Fruit fly (Drosophila melanogaster): ENCODE measurements around the gene Gr10a.

The Gr10a gene

dm6 chrX:11454189-11454882 is 37.1 kb upstream of the Gr10a start, which contains the start of the genes Evi5 and HP5 (continued):
- no peak for TF ChIP-seq wek (GFP tag; optimal IDR thresholded peaks at IDR 0.05)
- TF ChIP-seq Gsc (GFP tag; IDR thresholded peaks at IDR 0.05): peak; percentile 24; the same call in 1 of the 2 replicates
- TF ChIP-seq wdn (GFP tag; IDR thresholded peaks at IDR 0.05): peak; percentile 27; the same call in 1 of the 2 replicates
- peak; percentile 55 for TF ChIP-seq Hsf (GFP tag; optimal IDR thresholded peaks at IDR 0.05)
- 0 out of 2 replicates have a peak, but pooled peaks have one; percentile 9 for TF ChIP-seq aop (GFP tag; IDR thresholded peaks at IDR 0.05)
- TF ChIP-seq CG13624 (GFP tag; optimal IDR thresholded peaks at IDR 0.05): peak; percentile 80
- TF ChIP-seq ranshi (GFP tag; IDR thresholded peaks at IDR 0.05): peak; percentile 73; the same call in 1 of the 2 replicates
- peak; percentile 24 for TF ChIP-seq ab (GFP tag; optimal IDR thresholded peaks at IDR 0.05)
- peak; percentile 29; the same call in 1 of the 2 replicates for TF ChIP-seq tna (GFP tag; IDR thresholded peaks at IDR 0.05; ENCODE audit: partially characterized antibody)
- no peak; the same call in 2 of the 3 replicates for TF ChIP-seq Dbx (GFP tag; IDR thresholded peaks at IDR 0.05)
- TF ChIP-seq chinmo (GFP tag; IDR thresholded peaks at IDR 0.05; ENCODE audit: partially characterized antibody): 0 out of 4 replicates have a peak, but pooled peaks have one; percentile 49
- TF ChIP-seq row (GFP tag; IDR thresholded peaks at IDR 0.05): peak; percentile 87
- TF ChIP-seq CG2120 (GFP tag; optimal IDR thresholded peaks at IDR 0.05): peak; percentile 66
- peak; percentile 29 for TF ChIP-seq CG10543 (GFP tag; optimal IDR thresholded peaks at IDR 0.05)
- peak; percentile 38 for TF ChIP-seq CG4424 (GFP tag; optimal IDR thresholded peaks at IDR 0.05)
- no peak for TF ChIP-seq yki (optimal IDR thresholded peaks at IDR 0.05)
- no peak for TF ChIP-seq Lpt (GFP tag; optimal IDR thresholded peaks at IDR 0.05)
- TF ChIP-seq salm (tag; optimal IDR thresholded peaks at IDR 0.05): no peak
- no peak for TF ChIP-seq ewg (GFP tag; optimal IDR thresholded peaks at IDR 0.05)
- no peak for TF ChIP-seq ham (GFP tag; IDR thresholded peaks at IDR 0.05)
- no peak for TF ChIP-seq CG13123 (GFP tag; optimal IDR thresholded peaks at IDR 0.05)
- TF ChIP-seq Nf-YC (tag; optimal IDR thresholded peaks at IDR 0.05): peak; percentile 32
- peak; percentile 77; the same call in 2 of the 3 replicates for TF ChIP-seq CG11456 (GFP tag; IDR thresholded peaks at IDR 0.05)
- no peak for TF ChIP-seq Elba2 (GFP tag; optimal IDR thresholded peaks at IDR 0.05)
- no peak for TF ChIP-seq stc (GFP tag; IDR thresholded peaks at IDR 0.05)
- no peak for TF ChIP-seq CG3838 (GFP tag; optimal IDR thresholded peaks at IDR 0.05)
- peak; percentile 16; the same call in 1 of the 3 replicates for TF ChIP-seq CG34224 (GFP tag; IDR thresholded peaks at IDR 0.05; ENCODE audit: partially characterized antibody)
- TF ChIP-seq sisA (GFP tag; IDR thresholded peaks at IDR 0.05): peak; percentile 73
- peak; percentile 85 for TF ChIP-seq slbo (GFP tag; IDR thresholded peaks at IDR 0.05)
- TF ChIP-seq CG1792 (GFP tag; optimal IDR thresholded peaks at IDR 0.05): peak; percentile 48
- peak; percentile 9; the same call in 1 of the 2 replicates for TF ChIP-seq danr (GFP tag; IDR thresholded peaks at IDR 0.05)
- TF ChIP-seq Antp (GFP tag; optimal IDR thresholded peaks at IDR 0.05): peak; percentile 61
- peak; percentile 58 for TF ChIP-seq CG1602 (GFP tag; optimal IDR thresholded peaks at IDR 0.05)
- TF ChIP-seq CG8089 (GFP tag; optimal IDR thresholded peaks at IDR 0.05): peak; percentile 9
- TF ChIP-seq CG1832 (GFP tag; optimal IDR thresholded peaks at IDR 0.05): no peak
- peak; percentile 28 for TF ChIP-seq CG15269 (tag; optimal IDR thresholded peaks at IDR 0.05)
- no peak for TF ChIP-seq fd102C (GFP tag; optimal IDR thresholded peaks at IDR 0.05)
- TF ChIP-seq gro (GFP tag; optimal IDR thresholded peaks at IDR 0.05): peak; percentile 67
- peak; percentile 49 for TF ChIP-seq CG12391 (tag; optimal IDR thresholded peaks at IDR 0.05)
- no peak for TF ChIP-seq ara (GFP tag; IDR thresholded peaks at IDR 0.05)
- TF ChIP-seq kay (GFP tag; optimal IDR thresholded peaks at IDR 0.05): peak; percentile 11
- TF ChIP-seq eyg (GFP tag; optimal IDR thresholded peaks at IDR 0.05): peak; percentile 6
- peak; percentile 49 for TF ChIP-seq CG15514 (GFP tag; optimal IDR thresholded peaks at IDR 0.05)
- TF ChIP-seq Ets65A (GFP tag): peak; percentile 92
- no peak for TF ChIP-seq Trl (optimal IDR thresholded peaks at IDR 0.05)
- TF ChIP-seq Trl (GFP tag; optimal IDR thresholded peaks at IDR 0.05): peak; percentile 67
- TF ChIP-seq CG14050 (GFP tag; IDR thresholded peaks at IDR 0.05): peak; percentile 20; the same call in 1 of the 3 replicates
- no peak for TF ChIP-seq ro (GFP tag; IDR thresholded peaks at IDR 0.05)
- no peak for TF ChIP-seq CG10431 (GFP tag; optimal IDR thresholded peaks at IDR 0.05)
- peak; percentile 49; the same call in 1 of the 2 replicates for TF ChIP-seq Atf6 (GFP tag; IDR thresholded peaks at IDR 0.05)
- 0 out of 2 replicates have a peak, but pooled peaks have one; percentile 20 for TF ChIP-seq Awh (GFP tag; IDR thresholded peaks at IDR 0.05)
